Worm (Caenorhabditis elegans): ENCODE measurements around the gene gcy-34.
A peak's percentile ranks its signal among the peaks of the same experiment; 100 is the strongest.

DNA sequence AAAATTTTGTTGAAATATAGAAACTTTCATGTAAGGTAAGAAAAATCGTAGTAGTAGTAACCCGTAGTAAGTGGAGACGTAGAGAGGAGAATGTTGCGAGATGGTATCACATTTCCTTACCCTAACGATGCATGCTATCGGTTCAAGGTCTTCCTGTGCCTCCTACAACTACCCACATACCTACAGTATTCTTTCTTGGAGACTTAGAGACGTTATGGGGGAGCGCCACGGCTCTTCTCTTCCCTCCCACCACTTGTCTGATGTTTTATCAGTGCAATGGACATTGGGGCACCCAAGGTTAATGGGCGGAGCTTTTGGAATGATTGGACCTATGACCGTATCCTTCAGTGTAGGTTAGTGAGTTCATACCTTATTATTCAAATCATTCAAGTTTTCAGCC, 5.2 kb upstream of the gcy-34 start:
- TF ChIP-seq tbx-2 (tag; optimal IDR thresholded peaks at IDR 0.05) (no peak), nfya-1 (tag; optimal IDR thresholded peaks at IDR 0.05; ENCODE audit: insufficient read depth) (peak; percentile 56), ama-1 (optimal IDR thresholded peaks at IDR 0.05) (no peak), nhr-28 (tag; optimal IDR thresholded peaks at IDR 0.05) (no peak), sea-2 (GFP tag; optimal IDR thresholded peaks at IDR 0.05) (no peak), nhr-11 (tag; optimal IDR thresholded peaks at IDR 0.05) (no peak)
